Worm (Caenorhabditis elegans) whole organism, L2 larva: ENCODE data around the gene K09C8.8.

Experiments used
- C34F6.9 ChIP-seq: fragments of 150-350 bp; optimal IDR thresholded peaks from 2 replicates; lab custom pipeline; 2014; ENCODE audit warnings: missing biosample characterization, missing genetic modification characterization
- F13H6.1 ChIP-seq: sonication (generic microtip); optimal IDR thresholded peaks from 2 replicates; lab custom pipeline; 2016; ENCODE audit warnings: missing genetic modification characterization, missing compliant biosample characterization
- R02D3.7 ChIP-seq: fragments of 150-350 bp; optimal IDR thresholded peaks from 2 replicates; lab custom pipeline; 2014; ENCODE audit warnings: missing biosample characterization, missing genetic modification characterization
- alr-1 ChIP-seq: fragments of 150-350 bp; optimal IDR thresholded peaks from 2 replicates; lab custom pipeline; 2014; ENCODE audit warnings: missing biosample characterization, missing genetic modification characterization
- blmp-1 ChIP-seq: sonication (generic microtip); optimal IDR thresholded peaks from 2 replicates; lab custom pipeline; 2017; ENCODE audit warnings: missing genetic modification characterization, mild to moderate bottlenecking, missing compliant biosample characterization, antibody characterized with exemption, moderate library complexity; ENCODE audit not compliant: insufficient read depth
- ceh-16 ChIP-seq: fragments of 150-350 bp; optimal IDR thresholded peaks from 2 replicates; lab custom pipeline; 2014; ENCODE audit warnings: missing biosample characterization, missing genetic modification characterization
- crh-2 ChIP-seq: sonication (generic microtip); optimal IDR thresholded peaks from 2 replicates; lab custom pipeline; 2017; ENCODE audit warnings: missing biosample characterization, missing genetic modification characterization
- egl-27 ChIP-seq: sonication (generic microtip); optimal IDR thresholded peaks from 3 replicates; lab custom pipeline; 2017; ENCODE audit warnings: missing biosample characterization, missing genetic modification reagents, missing genetic modification characterization
- fos-1 ChIP-seq: fragments of 150-350 bp; optimal IDR thresholded peaks from 2 replicates; lab custom pipeline; 2014; ENCODE audit warnings: missing biosample characterization, missing genetic modification characterization
- gmeb-1 ChIP-seq: fragments of 150-350 bp; optimal IDR thresholded peaks from 2 replicates; lab custom pipeline; 2014; ENCODE audit warnings: missing biosample characterization, missing genetic modification characterization
- lin-39 ChIP-seq: fragments of 150-350 bp; optimal IDR thresholded peaks from 2 replicates; lab custom pipeline; 2014; ENCODE audit warnings: missing biosample characterization, missing genetic modification reagents, missing genetic modification characterization
- mdl-1 ChIP-seq, 2 experiments: fragments of 150-350 bp in 1 of 2; sonication (generic microtip) in 1 of 2; optimal IDR thresholded peaks; 2 replicates each; lab custom pipeline; 2017; ENCODE audit warnings: missing biosample characterization in 2 of 2, missing genetic modification characterization in 2 of 2
- nhr-10 ChIP-seq: sonication (generic microtip); optimal IDR thresholded peaks from 2 replicates; lab custom pipeline; 2017; ENCODE audit warnings: missing biosample characterization, missing genetic modification characterization
- nhr-11 ChIP-seq: fragments of 150-350 bp; optimal IDR thresholded peaks from 2 replicates; lab custom pipeline; 2014; ENCODE audit warnings: missing biosample characterization, missing genetic modification characterization
- nhr-12 ChIP-seq: fragments of 150-350 bp; optimal IDR thresholded peaks from 2 replicates; lab custom pipeline; 2014; ENCODE audit warnings: missing biosample characterization, missing genetic modification characterization
- nhr-129 ChIP-seq: fragments of 150-350 bp; optimal IDR thresholded peaks from 2 replicates; lab custom pipeline; 2014; ENCODE audit warnings: missing biosample characterization, missing genetic modification characterization
- nhr-21 ChIP-seq: fragments of 150-350 bp; optimal IDR thresholded peaks from 2 replicates; lab custom pipeline; 2014; ENCODE audit warnings: missing biosample characterization, missing genetic modification characterization
- nhr-23 ChIP-seq: fragments of 150-350 bp; optimal IDR thresholded peaks from 2 replicates; lab custom pipeline; 2014; ENCODE audit warnings: missing biosample characterization, missing genetic modification reagents, missing genetic modification characterization
- nhr-25 ChIP-seq: fragments of 150-350 bp; sonication (generic microtip); optimal IDR thresholded peaks from 3 replicates; lab custom pipeline; 2014; ENCODE audit warnings: missing biosample characterization, missing genetic modification characterization
- nhr-6 ChIP-seq: fragments of 150-350 bp; optimal IDR thresholded peaks from 2 replicates; lab custom pipeline; 2014; ENCODE audit warnings: missing biosample characterization, missing genetic modification characterization
- nhr-77 ChIP-seq: fragments of 150-350 bp; optimal IDR thresholded peaks from 2 replicates; lab custom pipeline; 2014; ENCODE audit warnings: missing biosample characterization, missing genetic modification characterization
- sem-4 ChIP-seq: fragments of 150-350 bp; optimal IDR thresholded peaks from 2 replicates; lab custom pipeline; 2014; ENCODE audit warnings: missing biosample characterization, missing genetic modification reagents, missing genetic modification characterization
- skn-1 ChIP-seq: sonication (generic microtip); optimal IDR thresholded peaks from 2 replicates; lab custom pipeline; 2017; ENCODE audit warnings: missing biosample characterization, missing genetic modification characterization
- sma-3 ChIP-seq: sonication (generic microtip); optimal IDR thresholded peaks from 2 replicates; lab custom pipeline; 2016; ENCODE audit warnings: missing genetic modification reagents, missing genetic modification characterization, missing compliant biosample characterization
- sma-9 ChIP-seq, 2 experiments: fragments of 150-350 bp in 1 of 2; sonication (generic microtip) in 1 of 2; optimal IDR thresholded peaks; 2 replicates each; lab custom pipeline; 2014 to 2016; ENCODE audit warnings: missing genetic modification characterization in 2 of 2, mild to moderate bottlenecking in 1 of 2, missing biosample characterization in 1 of 2, missing compliant biosample characterization in 1 of 2, missing genetic modification reagents in 1 of 2, moderate library complexity in 1 of 2
- snpc-4 ChIP-seq: fragments of 150-350 bp; optimal IDR thresholded peaks from 2 replicates; lab custom pipeline; 2014; ENCODE audit warnings: missing biosample characterization, missing genetic modification characterization
- unc-39 ChIP-seq: fragments of 150-350 bp; optimal IDR thresholded peaks from 2 replicates; lab custom pipeline; 2014; ENCODE audit warnings: missing biosample characterization, missing genetic modification characterization
- unc-55 ChIP-seq: fragments of 150-350 bp; sonication (generic microtip); optimal IDR thresholded peaks from 3 replicates; lab custom pipeline; 2014; ENCODE audit warnings: missing biosample characterization, missing genetic modification reagents, missing genetic modification characterization
- unc-62 ChIP-seq: fragments of 150-350 bp; optimal IDR thresholded peaks from 2 replicates; lab custom pipeline; 2014; ENCODE audit warnings: missing biosample characterization, missing genetic modification reagents, missing genetic modification characterization
- zag-1 ChIP-seq: fragments of 150-350 bp; optimal IDR thresholded peaks from 2 replicates; lab custom pipeline; 2014; ENCODE audit warnings: missing biosample characterization, missing genetic modification characterization
- ztf-1 ChIP-seq: fragments of 200-800 bp; sonication (Bioruptor generic); conservative IDR thresholded peaks from 2 replicates; pipeline ENCODE4 v1.3.6; 2022; ENCODE audit warnings: missing genetic modification characterization, missing compliant biosample characterization
- ztf-11 ChIP-seq: sonication (generic microtip); optimal IDR thresholded peaks from 2 replicates; lab custom pipeline; 2017; ENCODE audit warnings: missing biosample characterization, missing genetic modification characterization
- ztf-4 ChIP-seq: fragments of 150-350 bp; optimal IDR thresholded peaks from 2 replicates; lab custom pipeline; 2014; ENCODE audit warnings: missing biosample characterization, missing genetic modification characterization

The K09C8.8 gene

DNA sequence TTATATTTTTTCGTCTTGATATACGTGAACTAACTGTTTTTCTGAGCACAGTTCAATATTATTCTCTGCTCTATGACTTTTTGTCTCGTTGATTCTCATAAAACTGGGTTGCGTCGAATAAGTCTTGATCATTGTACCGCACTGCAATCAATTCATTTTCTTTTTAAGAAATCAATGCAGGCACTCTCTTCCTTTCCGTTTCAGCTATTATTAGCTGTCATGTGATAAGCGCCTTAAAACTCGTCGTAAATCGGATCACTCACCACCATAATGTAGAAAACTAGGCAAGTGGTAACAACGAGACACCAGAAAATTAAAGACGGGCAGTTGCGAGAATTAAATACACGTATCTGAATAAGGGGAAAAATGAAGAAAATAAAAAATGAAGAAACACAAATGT is 36.7 kb downstream of the K09C8.8 start:
- TF ChIP-seq sma-9 (GFP tag; optimal IDR thresholded peaks at IDR 0.05; lab: Kevin White, UChicago) (peak; percentile 0), sma-9 (tag; optimal IDR thresholded peaks at IDR 0.05; lab: Kevin White, UChicago) (no peak), fos-1 (peak; percentile 75), nhr-129 (tag; lab: Kevin White, UChicago) (no peak), unc-55 (GFP tag; lab: Kevin White, UChicago) (no peak), gmeb-1 (tag; lab: Kevin White, UChicago) (peak; percentile 3), nhr-6 (tag; lab: Kevin White, UChicago) (no peak), skn-1 (tag; lab: Kevin White, UChicago) (no peak), ztf-4 (tag; lab: Kevin White, UChicago) (no peak), crh-2 (tag; lab: Kevin White, UChicago) (peak; percentile 23), ztf-11 (tag; lab: Kevin White, UChicago) (no peak), C34F6.9 (tag; lab: Kevin White, UChicago) (no peak)

DNA sequence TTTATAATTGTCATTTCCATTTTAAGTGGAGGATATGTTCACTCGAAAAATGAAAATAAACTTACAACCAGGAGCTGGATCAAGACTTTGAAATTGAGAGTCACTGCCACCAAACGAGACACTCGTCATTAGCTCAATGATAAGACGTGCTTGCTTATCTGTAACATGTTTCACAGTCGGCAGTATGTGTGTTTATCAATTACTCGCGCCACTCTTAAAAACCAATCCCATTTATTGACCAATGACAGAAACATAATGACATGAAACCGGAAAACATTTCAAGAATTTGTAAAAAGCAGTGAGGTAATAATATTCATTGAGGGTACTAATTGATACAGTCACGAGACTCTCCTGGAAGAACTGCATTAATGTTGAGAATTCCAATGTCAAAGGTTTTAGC is 37.3 kb downstream of the K09C8.8 start, which contains the start of gene del-5:
del-5 (minus strand) TSS at position 130 of the 400 bp plus-strand sequence.
- no peak for TF ChIP-seq nhr-11 (tag; lab: Kevin White, UChicago)
- no peak for TF ChIP-seq blmp-1 (tag; lab: Kevin White, UChicago)
- TF ChIP-seq F13H6.1 (tag; lab: Kevin White, UChicago) = peak; percentile 15
- peak; percentile 4 for TF ChIP-seq sma-3
- no peak for TF ChIP-seq sem-4 (tag; lab: Kevin White, UChicago)
- peak; percentile 37 for TF ChIP-seq sma-9 (GFP tag; optimal IDR thresholded peaks at IDR 0.05; lab: Kevin White, UChicago)
- TF ChIP-seq sma-9 (tag; optimal IDR thresholded peaks at IDR 0.05; lab: Kevin White, UChicago) = no peak
- peak; percentile 90 for TF ChIP-seq fos-1

DNA sequence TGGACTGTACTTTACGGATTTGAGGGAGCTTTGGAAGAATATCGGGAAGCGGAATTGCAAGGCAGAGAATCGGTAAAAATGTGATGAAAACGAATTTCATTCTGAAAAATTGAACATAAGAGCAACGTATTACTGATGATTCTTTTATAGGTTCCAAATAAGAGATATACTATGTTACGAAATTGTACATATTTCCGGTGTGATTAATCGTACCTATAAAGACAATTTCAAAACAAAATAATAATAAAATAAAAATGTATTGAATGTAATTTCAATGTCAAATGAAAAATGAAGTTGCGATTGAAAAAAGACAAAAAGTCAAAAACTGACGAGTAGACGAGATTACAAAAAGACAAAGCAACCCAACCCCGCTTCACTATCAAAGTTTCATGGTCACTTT is 38.2 kb downstream of the K09C8.8 start, which contains the start of gene ttr-31:
ttr-31 (minus strand) TSS at position 101 of the 400 bp plus-strand sequence.
- TF ChIP-seq nhr-10 (no peak), zag-1 (tag; lab: Kevin White, UChicago) (no peak)

DNA sequence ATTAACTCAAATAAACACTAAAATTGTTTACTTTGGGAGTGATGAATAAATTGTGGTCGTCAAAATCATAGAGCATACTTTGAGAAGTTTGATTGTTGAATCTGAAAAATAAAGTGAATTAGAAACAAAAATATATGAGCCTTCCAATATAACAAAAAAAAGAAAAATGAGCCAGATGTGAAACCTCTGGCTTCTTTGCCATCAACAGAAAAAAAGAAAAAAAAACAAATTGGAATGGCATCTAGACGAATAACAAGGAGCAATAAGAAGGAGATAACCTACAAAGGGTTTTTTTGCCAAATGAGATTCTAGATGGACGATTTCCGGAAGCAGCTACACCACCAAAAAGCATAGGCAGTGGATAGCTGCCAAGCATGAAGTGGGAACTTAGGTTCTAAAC is 39.8 kb downstream of the K09C8.8 start, which contains the start of gene F58A3.4:
F58A3.4 (minus strand) TSS at position 101 of the 400 bp plus-strand sequence.
- no peak for TF ChIP-seq ztf-1 (GFP tag; lab: Robert Waterston, UW)
- no peak for TF ChIP-seq nhr-12 (tag; lab: Kevin White, UChicago)
- no peak for TF ChIP-seq crh-2 (tag; lab: Kevin White, UChicago)
- no peak for TF ChIP-seq ceh-16 (tag; lab: Kevin White, UChicago)
- no peak for TF ChIP-seq F13H6.1 (tag; lab: Kevin White, UChicago)
- TF ChIP-seq alr-1 (tag; lab: Kevin White, UChicago) = no peak

DNA sequence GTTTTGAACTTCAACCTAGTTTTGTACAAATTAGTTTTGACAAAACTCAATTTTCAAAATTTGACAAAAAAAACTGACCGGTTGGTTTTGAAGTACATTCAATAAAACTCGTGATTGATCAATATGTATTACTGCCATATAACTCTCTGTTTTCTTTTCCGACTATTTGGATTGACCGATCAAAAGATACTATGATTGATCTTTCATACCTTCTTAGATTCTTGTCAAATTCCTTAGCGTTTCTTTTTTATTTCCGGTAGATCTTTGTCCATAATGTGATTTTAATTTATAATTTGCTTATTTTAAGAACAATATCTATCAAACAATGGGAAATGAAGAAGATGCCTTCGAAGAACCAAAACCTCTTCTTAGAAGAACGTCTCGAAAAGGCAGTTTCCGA is 41.6 kb downstream of the K09C8.8 start, which contains the start of gene F58A3.3:
F58A3.3 (plus strand) TSS at position 301 of the 400 bp plus-strand sequence.
- TF ChIP-seq R02D3.7 (tag; lab: Kevin White, UChicago) (no peak), blmp-1 (tag; lab: Kevin White, UChicago) (no peak)

DNA sequence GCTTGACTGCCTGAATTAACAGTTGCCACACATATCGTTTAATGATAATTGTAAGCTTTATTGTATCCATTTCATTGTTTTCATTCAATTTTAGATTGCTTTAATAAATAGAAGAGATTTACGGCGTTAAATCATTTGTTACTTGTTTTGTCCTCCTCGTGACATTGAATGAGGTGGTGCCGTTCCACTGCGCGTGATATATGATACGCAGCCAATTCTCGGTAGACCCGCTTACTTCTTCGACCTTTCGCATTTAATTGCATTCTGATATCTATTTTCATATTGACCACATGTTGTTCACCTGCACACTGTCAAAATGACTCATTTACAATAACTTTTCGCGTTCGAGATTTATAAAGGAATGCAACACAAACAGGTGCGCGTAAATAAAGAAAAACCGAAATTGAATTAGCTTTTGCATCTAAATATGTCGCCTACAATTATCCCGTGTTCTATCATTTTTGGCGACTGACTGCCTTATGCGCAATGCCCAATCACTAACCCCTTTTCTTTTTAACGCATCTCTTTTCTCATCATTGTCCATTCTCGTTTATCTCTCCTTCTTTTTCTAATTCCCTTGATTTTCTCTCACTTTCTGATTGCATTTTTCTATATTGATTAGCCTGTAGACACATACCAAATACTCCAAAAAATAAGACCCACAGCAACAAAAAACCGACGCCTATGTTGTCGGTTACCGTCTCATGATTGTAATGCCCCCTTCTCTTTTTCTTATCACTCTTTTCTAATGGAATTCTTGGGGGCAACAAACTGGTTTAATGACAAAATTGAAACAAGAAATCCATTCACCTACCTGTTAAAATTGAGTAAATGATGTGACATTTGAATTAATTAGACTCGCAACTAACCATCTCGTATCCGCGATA is 43.9 kb downstream of the K09C8.8 start:
- no peak for TF ChIP-seq skn-1 (tag; lab: Kevin White, UChicago)
- peak; percentile 21 for TF ChIP-seq blmp-1 (tag; lab: Kevin White, UChicago)
- TF ChIP-seq unc-39 (tag; lab: Kevin White, UChicago) = no peak
- TF ChIP-seq nhr-25 (tag; lab: Kevin White, UChicago) = peak; percentile 43
- TF ChIP-seq nhr-129 (tag; lab: Kevin White, UChicago) = peak; percentile 0
- TF ChIP-seq ztf-1 (GFP tag; lab: Robert Waterston, UW) = no peak
- peak; percentile 29 for TF ChIP-seq gmeb-1 (tag; lab: Kevin White, UChicago)
- no peak for TF ChIP-seq mdl-1 (tag; optimal IDR thresholded peaks at IDR 0.05; lab: Kevin White, UChicago)
- peak; percentile 1 for TF ChIP-seq unc-62 (GFP tag; lab: Kevin White, UChicago)
- TF ChIP-seq zag-1 (tag; lab: Kevin White, UChicago) = no peak
- TF ChIP-seq nhr-77 (tag; lab: Kevin White, UChicago) = no peak
- TF ChIP-seq lin-39 (tag; lab: Kevin White, UChicago) = no peak
- peak; percentile 35 for TF ChIP-seq egl-27 (tag; lab: Kevin White, UChicago)
- TF ChIP-seq nhr-23 (tag; lab: Kevin White, UChicago) = no peak
- TF ChIP-seq nhr-21 (tag; lab: Kevin White, UChicago) = peak; percentile 4
- TF ChIP-seq sma-3 = peak; percentile 20
- TF ChIP-seq snpc-4 (tag; lab: Kevin White, UChicago) = no peak
